Worm (Caenorhabditis elegans): ENCODE data around the gene mam-3.
A peak's percentile ranks its signal among the peaks of the same experiment; 100 is the strongest.

mam-3 gene

ce11 chrIV:13389237-13389636 lies 55.9 kb downstream of the mam-3 start:
- TF ChIP-seq unc-62 (GFP tag; optimal IDR thresholded peaks at IDR 0.05 in 1 of 2) (no peak), unc-62 (tag; optimal IDR thresholded peaks at IDR 0.05) (no peak), nhr-42 (GFP tag; IDR thresholded peaks at IDR 0.05) (peak; percentile 33; the same call in 1 of the 2 replicates), lin-15B (tag; optimal IDR thresholded peaks at IDR 0.05) (no peak), duxl-1 (tag; optimal IDR thresholded peaks at IDR 0.05; ENCODE audit: poor library complexity) (peak; percentile 34), lin-1 (GFP tag; IDR thresholded peaks at IDR 0.05) (peak; percentile 38; the same call in 1 of the 2 replicates), snpc-1.2 (GFP tag; IDR thresholded peaks at IDR 0.05) (0 out of 2 replicates have a peak, but pooled peaks have one; percentile 11), nhr-111 (GFP tag; optimal IDR thresholded peaks at IDR 0.05) (peak; percentile 43), Y105C5A.15 (GFP tag; IDR thresholded peaks at IDR 0.05) (0 out of 2 replicates have a peak, but pooled peaks have one; percentile 34), madf-5 (GFP tag; IDR thresholded peaks at IDR 0.05) (no peak), dmd-8 (GFP tag; IDR thresholded peaks at IDR 0.05) (0 out of 2 replicates have a peak, but pooled peaks have one; percentile 49), tra-1 (GFP tag; IDR thresholded peaks at IDR 0.05) (0 out of 2 replicates have a peak, but pooled peaks have one; percentile 26), skn-1 (tag; optimal IDR thresholded peaks at IDR 0.05) (no peak), egl-43 (GFP tag; IDR thresholded peaks at IDR 0.05) (peak; percentile 67), nhr-237 (tag; optimal IDR thresholded peaks at IDR 0.05) (no peak), F26F4.8 (GFP tag; conservative IDR thresholded peaks at IDR 0.05) (no peak)

- TF ChIP-seq dmd-6 (GFP tag; IDR thresholded peaks at IDR 0.05) (peak; percentile 30; the same call in 1 of the 2 replicates), nhr-6 (tag; optimal IDR thresholded peaks at IDR 0.05) (no peak), spr-1 (tag; optimal IDR thresholded peaks at IDR 0.05) (peak; percentile 19), madf-5 (GFP tag; IDR thresholded peaks at IDR 0.05) (no peak), mxl-2 (GFP tag; conservative IDR thresholded peaks at IDR 0.05) (peak; percentile 54), set-16 (GFP tag; IDR thresholded peaks at IDR 0.05) (no peak), mep-1 (tag; optimal IDR thresholded peaks at IDR 0.05) (peak; percentile 83), skn-1 (tag; optimal IDR thresholded peaks at IDR 0.05) (no peak), aha-1 (tag) (peak; percentile 95), zag-1 (tag; optimal IDR thresholded peaks at IDR 0.05) (no peak), mxl-3 (GFP tag; optimal IDR thresholded peaks at IDR 0.05) (no peak), pqm-1 (tag; optimal IDR thresholded peaks at IDR 0.05) (no peak), zip-11 (GFP tag; IDR thresholded peaks at IDR 0.05) (no peak), ceh-62 (tag; optimal IDR thresholded peaks at IDR 0.05) (no peak), mes-2 (tag; optimal IDR thresholded peaks at IDR 0.05; ENCODE audit: poor library complexity, severe bottlenecking) (peak; percentile 55), lin-39 (tag; optimal IDR thresholded peaks at IDR 0.05) (no peak), mdt-29 (GFP tag; IDR thresholded peaks at IDR 0.05) (no peak), Y5F2A.4 (GFP tag; optimal IDR thresholded peaks at IDR 0.05) (no peak), ceh-82 (tag; optimal IDR thresholded peaks at IDR 0.05) (no peak), sdz-12 (GFP tag; optimal IDR thresholded peaks at IDR 0.05) (peak; percentile 29), daf-19 (GFP tag; conservative IDR thresholded peaks at IDR 0.05) (peak; percentile 81), Y105C5A.15 (GFP tag; IDR thresholded peaks at IDR 0.05) (no peak), dpl-1 (GFP tag; optimal IDR thresholded peaks at IDR 0.05) (no peak), nhr-111 (GFP tag; optimal IDR thresholded peaks at IDR 0.05) (no peak), egl-27 (tag; optimal IDR thresholded peaks at IDR 0.05) (no peak), R02D3.7 (tag; optimal IDR thresholded peaks at IDR 0.05) (peak; percentile 33), lin-13 (GFP tag; optimal IDR thresholded peaks at IDR 0.05) (peak; percentile 41), duxl-1 (tag; optimal IDR thresholded peaks at IDR 0.05; ENCODE audit: poor library complexity) (peak; percentile 5), ceh-20 (GFP tag; IDR thresholded peaks at IDR 0.05) (peak; percentile 48; the same call in 1 of the 2 replicates), zfp-3 (GFP tag; conservative IDR thresholded peaks at IDR 0.05) (peak; percentile 80), nhr-10 (tag; optimal IDR thresholded peaks at IDR 0.05) (peak; percentile 90), nhr-237 (tag; optimal IDR thresholded peaks at IDR 0.05) (no peak), ceh-44 (GFP tag; IDR thresholded peaks at IDR 0.05) (no peak), gei-8 (GFP tag; optimal IDR thresholded peaks at IDR 0.05) (no peak), ctbp-1 (GFP tag; IDR thresholded peaks at IDR 0.05) (peak; percentile 50; the same call in 1 of the 2 replicates), fkh-10 (GFP tag; optimal IDR thresholded peaks at IDR 0.05) (no peak), daf-8 (GFP tag; IDR thresholded peaks at IDR 0.05) (no peak), nhr-76 (tag; optimal IDR thresholded peaks at IDR 0.05) (no peak), tra-1 (GFP tag; IDR thresholded peaks at IDR 0.05) (no peak), lsy-2 (tag; optimal IDR thresholded peaks at IDR 0.05) (peak; percentile 0 to 80), tag-97 (GFP tag; IDR thresholded peaks at IDR 0.05) (no peak)
Measured at ce11 chrIV:13388779-13389178, 56.4 kb downstream of the mam-3 start.
